Worm (Caenorhabditis elegans): ENCODE measurements around the gene txt-19.

DNA sequence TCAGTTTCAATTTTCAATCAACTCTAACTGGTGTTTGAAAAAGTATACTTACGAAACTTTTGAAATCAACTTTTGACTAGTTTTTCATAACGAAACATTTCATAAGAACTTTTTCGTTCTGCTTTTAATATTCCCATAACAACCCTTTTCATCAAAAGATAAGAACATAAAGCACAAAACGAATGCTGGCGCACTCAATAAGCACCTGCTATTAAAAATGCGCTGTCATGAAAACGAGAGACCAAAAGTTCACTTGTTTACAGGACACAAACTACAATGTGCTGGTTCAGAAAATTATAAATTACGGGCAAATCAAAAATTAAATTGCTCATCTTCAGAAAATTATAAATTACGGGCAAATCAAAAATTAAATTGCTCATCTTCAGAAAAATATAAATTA lies 45.4 kb downstream of the txt-19 start:
- TF ChIP-seq blmp-1 (tag; optimal IDR thresholded peaks at IDR 0.05) = no peak
- TF ChIP-seq pax-3 (tag; optimal IDR thresholded peaks at IDR 0.05) = no peak
- no peak for TF ChIP-seq ama-1 (optimal IDR thresholded peaks at IDR 0.05)
- no peak for TF ChIP-seq C04F5.9 (tag; optimal IDR thresholded peaks at IDR 0.05)
- TF ChIP-seq mdl-1 (tag; optimal IDR thresholded peaks at IDR 0.05) = no peak
- TF ChIP-seq nhr-12 (tag; optimal IDR thresholded peaks at IDR 0.05) = no peak
- TF ChIP-seq aly-2 (tag; optimal IDR thresholded peaks at IDR 0.05) = no peak
- no peak for TF ChIP-seq fos-1 (tag; optimal IDR thresholded peaks at IDR 0.05)
- no peak for TF ChIP-seq ceh-82 (tag; optimal IDR thresholded peaks at IDR 0.05)
- TF ChIP-seq sup-37 (GFP tag; optimal IDR thresholded peaks at IDR 0.05) = no peak
- no peak for TF ChIP-seq lin-39 (tag; optimal IDR thresholded peaks at IDR 0.05)
- TF ChIP-seq mab-9 (GFP tag; IDR thresholded peaks at IDR 0.05) = no peak
- no peak for TF ChIP-seq C34B4.2 (tag; optimal IDR thresholded peaks at IDR 0.05)

All from whole organism, L1 larva.